Fruit fly (Drosophila melanogaster) whole organism, embryonic: Measurements from ENCODE around the gene Nepl21.

Source experiments
- Bdp1 ChIP-seq: fragments of 200-800 bp; sonication (Bioruptor generic); optimal IDR thresholded peaks from 3 replicates; lab custom pipeline; 2016; ENCODE audit warnings: missing biosample characterization, missing genetic modification characterization
- CG10959 ChIP-seq: fragments of 200-800 bp; sonication (Bioruptor generic); IDR thresholded peaks from 2 replicates; pipeline ENCODE4 v1.3.6; 2022; ENCODE audit warnings: missing biosample characterization, missing genetic modification characterization
- CG11560 ChIP-seq: fragments of 200-800 bp; sonication (Bioruptor generic); IDR thresholded peaks from 3 replicates; pipeline ENCODE4 v1.3.6; 2022; ENCODE audit warnings: missing biosample characterization, missing genetic modification characterization
- CG12769 ChIP-seq: fragments of 200-800 bp; sonication (Bioruptor generic); optimal IDR thresholded peaks from 2 replicates; lab custom pipeline; 2019; ENCODE audit warnings: missing biosample characterization, mild to moderate bottlenecking, missing genetic modification characterization, moderate library complexity
- CG13123 ChIP-seq: fragments of 200-800 bp; sonication (Bioruptor generic); optimal IDR thresholded peaks from 2 replicates; lab custom pipeline; 2016; ENCODE audit warnings: missing biosample characterization, missing genetic modification characterization
- CG14014 ChIP-seq: fragments of 200-800 bp; sonication (Bioruptor generic); IDR thresholded peaks from 2 replicates; pipeline ENCODE4 v1.3.6; 2022; ENCODE audit warnings: missing biosample characterization, missing genetic modification characterization
- CG17359 ChIP-seq: fragments of 200-800 bp; sonication (Bioruptor generic); optimal IDR thresholded peaks from 3 replicates; lab custom pipeline; 2018; ENCODE audit warnings: missing biosample characterization, mild to moderate bottlenecking, missing genetic modification characterization, moderate library complexity
- CG17802 ChIP-seq: fragments of 200-800 bp; sonication (Bioruptor generic); optimal IDR thresholded peaks from 2 replicates; lab custom pipeline; 2018; ENCODE audit warnings: missing biosample characterization, mild to moderate bottlenecking, missing genetic modification characterization, moderate library complexity
- CG17912 ChIP-seq: fragments of 200-800 bp; sonication (Bioruptor generic); optimal IDR thresholded peaks from 2 replicates; lab custom pipeline; 2018; ENCODE audit warnings: missing biosample characterization, mild to moderate bottlenecking, missing genetic modification characterization
- CG18599 ChIP-seq: fragments of 200-800 bp; sonication (Bioruptor generic); optimal IDR thresholded peaks from 3 replicates; lab custom pipeline; 2017; ENCODE audit warnings: missing biosample characterization, missing genetic modification characterization, mild to moderate bottlenecking, moderate library complexity, missing genetic modification reagents
- CG34224 ChIP-seq: fragments of 200-800 bp; sonication (Bioruptor generic); IDR thresholded peaks from 3 replicates; pipeline ENCODE4 v1.3.6; 2022; ENCODE audit warnings: missing biosample characterization, missing genetic modification characterization; ENCODE audit not compliant: partially characterized antibody
- CG34376 ChIP-seq: fragments of 200-800 bp; sonication (Bioruptor generic); optimal IDR thresholded peaks from 2 replicates; lab custom pipeline; 2018; ENCODE audit warnings: missing biosample characterization, mild to moderate bottlenecking, missing genetic modification characterization
- CG43689 ChIP-seq: fragments of 200-800 bp; sonication (Bioruptor generic); IDR thresholded peaks from 2 replicates; pipeline ENCODE4 v1.3.6; 2022; ENCODE audit warnings: missing biosample characterization, missing genetic modification characterization
- CG5180 ChIP-seq: fragments of 200-800 bp; sonication (Bioruptor generic); optimal IDR thresholded peaks from 3 replicates; lab custom pipeline; 2017; ENCODE audit warnings: missing biosample characterization, missing genetic modification characterization, mild to moderate bottlenecking, moderate library complexity, missing genetic modification reagents
- CG6689 ChIP-seq: fragments of 200-800 bp; sonication (Bioruptor generic); IDR thresholded peaks from 2 replicates; pipeline ENCODE4 v1.3.6; 2022; ENCODE audit warnings: missing biosample characterization, missing genetic modification characterization
- CG7556 ChIP-seq: fragments of 200-800 bp; sonication (Bioruptor generic); optimal IDR thresholded peaks from 2 replicates; lab custom pipeline; 2017; ENCODE audit warnings: missing biosample characterization, mild to moderate bottlenecking, missing genetic modification characterization
- CG7745 ChIP-seq: fragments of 200-800 bp; sonication (Bioruptor generic); optimal IDR thresholded peaks from 2 replicates; lab custom pipeline; 2018; ENCODE audit warnings: missing biosample characterization, mild to moderate bottlenecking, missing genetic modification characterization, moderate library complexity
- CG7963 ChIP-seq: fragments of 200-800 bp; sonication (Bioruptor generic); IDR thresholded peaks from 3 replicates; pipeline ENCODE4 v1.3.6; 2022; ENCODE audit warnings: missing biosample characterization, missing genetic modification characterization; ENCODE audit not compliant: partially characterized antibody
- Dbx ChIP-seq: fragments of 200-800 bp; sonication (Bioruptor generic); IDR thresholded peaks from 3 replicates; pipeline ENCODE4 v1.3.6; 2022; ENCODE audit warnings: missing biosample characterization, missing genetic modification characterization
- Dip3 ChIP-seq: fragments of 200-800 bp; sonication (Bioruptor generic); optimal IDR thresholded peaks from 3 replicates; lab custom pipeline; 2016; ENCODE audit warnings: missing biosample characterization, missing genetic modification characterization
- Doc2 ChIP-seq: fragments of 200-800 bp; sonication (Bioruptor generic); IDR thresholded peaks from 2 replicates; pipeline ENCODE4 v1.3.6; 2022; ENCODE audit warnings: missing biosample characterization, missing genetic modification characterization
- Fer3 ChIP-seq: fragments of 200-800 bp; sonication (Bioruptor generic); optimal IDR thresholded peaks from 2 replicates; lab custom pipeline; 2018; ENCODE audit warnings: missing biosample characterization, mild to moderate bottlenecking, missing genetic modification characterization, moderate library complexity
- HLH3B ChIP-seq: fragments of 200-800 bp; sonication (Bioruptor generic); IDR thresholded peaks from 2 replicates; pipeline ENCODE4 v1.3.6; 2022; ENCODE audit warnings: missing biosample characterization, missing genetic modification characterization
- Hsf ChIP-seq: fragments of 200-800 bp; sonication (Bioruptor generic); optimal IDR thresholded peaks from 3 replicates; lab custom pipeline; 2016; ENCODE audit warnings: missing biosample characterization, missing genetic modification characterization
- Poxn ChIP-seq: fragments of 200-800 bp; sonication (Bioruptor generic); IDR thresholded peaks from 2 replicates; pipeline ENCODE4 v1.3.6; 2022; ENCODE audit warnings: missing biosample characterization, missing genetic modification characterization
- Sox102F ChIP-seq: fragments of 200-800 bp; sonication (Bioruptor generic); optimal IDR thresholded peaks from 2 replicates; lab custom pipeline; 2018; ENCODE audit warnings: missing biosample characterization, mild to moderate bottlenecking, missing genetic modification characterization, moderate library complexity
- TFAM ChIP-seq: fragments of 200-800 bp; sonication (Bioruptor generic); optimal IDR thresholded peaks from 2 replicates; lab custom pipeline; 2017; ENCODE audit warnings: missing biosample characterization, missing genetic modification characterization, inconsistent platforms
- Trl ChIP-seq, 3 experiments: fragments of >200 bp in 2 of 3; fragments of 200-800 bp in 1 of 3; sonication (Bioruptor generic) in 1 of 3; optimal IDR thresholded peaks; 2 replicates in 1 of 3; 3 replicates in 2 of 3; lab custom pipeline; 2016 to 2017; ENCODE audit warnings: missing biosample characterization in 1 of 3, missing genetic modification characterization in 1 of 3
- Vsx1 ChIP-seq: fragments of 200-800 bp; sonication (Bioruptor generic); optimal IDR thresholded peaks from 2 replicates; lab custom pipeline; 2017; ENCODE audit warnings: missing biosample characterization, mild to moderate bottlenecking, missing genetic modification characterization, missing genetic modification reagents
- bcd ChIP-seq: fragments of 200-800 bp; sonication (Bioruptor generic); optimal IDR thresholded peaks from 2 replicates; lab custom pipeline; 2017; ENCODE audit warnings: missing biosample characterization, mild to moderate bottlenecking, missing genetic modification characterization
- crp ChIP-seq, 2 experiments: fragments of 200-800 bp; sonication (Bioruptor generic); optimal IDR thresholded peaks; 2 replicates in 1 of 2; 3 replicates in 1 of 2; lab custom pipeline; 2017; ENCODE audit warnings: missing biosample characterization in 2 of 2, missing genetic modification characterization in 2 of 2, mild to moderate bottlenecking in 1 of 2, moderate library complexity in 1 of 2
- dimm ChIP-seq: fragments of 200-800 bp; sonication (Bioruptor generic); IDR thresholded peaks from 2 replicates; pipeline ENCODE4 v1.3.6; 2022; ENCODE audit warnings: missing biosample characterization, missing genetic modification characterization
- dm ChIP-seq: fragments of 200-800 bp; sonication (Bioruptor generic); optimal IDR thresholded peaks from 3 replicates; lab custom pipeline; 2016; ENCODE audit warnings: missing biosample characterization, missing genetic modification characterization
- dysf ChIP-seq: fragments of 200-800 bp; sonication (Bioruptor generic); IDR thresholded peaks from 3 replicates; pipeline ENCODE4 v1.3.6; 2022; ENCODE audit warnings: missing biosample characterization, missing genetic modification characterization
- en ChIP-seq: fragments of 200-800 bp; sonication (Bioruptor generic); optimal IDR thresholded peaks from 2 replicates; lab custom pipeline; 2016; ENCODE audit warnings: missing biosample characterization, missing genetic modification characterization
- gfzf ChIP-seq: fragments of 200-800 bp; sonication (Bioruptor generic); optimal IDR thresholded peaks from 2 replicates; lab custom pipeline; 2016; ENCODE audit warnings: missing biosample characterization, mild to moderate bottlenecking, missing genetic modification characterization, moderate library complexity
- ind ChIP-seq: fragments of 200-800 bp; sonication (Bioruptor generic); optimal IDR thresholded peaks from 3 replicates; lab custom pipeline; 2016; ENCODE audit warnings: missing biosample characterization, missing genetic modification characterization
- jing ChIP-seq: fragments of 200-800 bp; sonication (Bioruptor generic); optimal IDR thresholded peaks from 2 replicates; lab custom pipeline; 2018; ENCODE audit warnings: missing biosample characterization, mild to moderate bottlenecking, missing genetic modification characterization
- jumu ChIP-seq: fragments of 200-800 bp; sonication (Bioruptor generic); optimal IDR thresholded peaks from 3 replicates; lab custom pipeline; 2016; ENCODE audit warnings: missing biosample characterization, missing genetic modification characterization
- nom ChIP-seq: fragments of 200-800 bp; sonication (Bioruptor generic); optimal IDR thresholded peaks from 2 replicates; lab custom pipeline; 2017; ENCODE audit warnings: missing biosample characterization, missing genetic modification characterization, mild to moderate bottlenecking, moderate library complexity, missing genetic modification reagents
- onecut ChIP-seq: fragments of 200-800 bp; sonication (Bioruptor generic); IDR thresholded peaks from 2 replicates; pipeline ENCODE4 v1.3.6; 2022; ENCODE audit warnings: missing biosample characterization, missing genetic modification characterization
- pita ChIP-seq: fragments of 200-800 bp; sonication (Bioruptor generic); optimal IDR thresholded peaks from 2 replicates; lab custom pipeline; 2017; ENCODE audit warnings: missing biosample characterization, mild to moderate bottlenecking, missing genetic modification characterization
- psq ChIP-seq: fragments of 200-800 bp; sonication (Bioruptor generic); optimal IDR thresholded peaks from 2 replicates; lab custom pipeline; 2017; ENCODE audit warnings: missing biosample characterization, missing genetic modification characterization
- sima ChIP-seq: fragments of 200-800 bp; sonication (Bioruptor generic); optimal IDR thresholded peaks from 2 replicates; lab custom pipeline; 2016; ENCODE audit warnings: missing biosample characterization, missing genetic modification characterization
- so ChIP-seq: fragments of 200-800 bp; sonication (Bioruptor generic); IDR thresholded peaks from 3 replicates; pipeline ENCODE4 v1.3.6; 2022; ENCODE audit warnings: missing biosample characterization, missing genetic modification characterization
- sug ChIP-seq: fragments of 200-800 bp; optimal IDR thresholded peaks from 2 replicates; lab custom pipeline; 2019; ENCODE audit warnings: missing biosample characterization, mild to moderate bottlenecking, missing genetic modification characterization, moderate library complexity
- vfl ChIP-seq: fragments of 200-800 bp; sonication (Bioruptor generic); optimal IDR thresholded peaks from 2 replicates; lab custom pipeline; 2016; ENCODE audit warnings: missing biosample characterization, missing genetic modification characterization
- yki ChIP-seq: fragments of >200 bp; optimal IDR thresholded peaks from 3 replicates; lab custom pipeline; 2018

The Nepl21 gene

DNA sequence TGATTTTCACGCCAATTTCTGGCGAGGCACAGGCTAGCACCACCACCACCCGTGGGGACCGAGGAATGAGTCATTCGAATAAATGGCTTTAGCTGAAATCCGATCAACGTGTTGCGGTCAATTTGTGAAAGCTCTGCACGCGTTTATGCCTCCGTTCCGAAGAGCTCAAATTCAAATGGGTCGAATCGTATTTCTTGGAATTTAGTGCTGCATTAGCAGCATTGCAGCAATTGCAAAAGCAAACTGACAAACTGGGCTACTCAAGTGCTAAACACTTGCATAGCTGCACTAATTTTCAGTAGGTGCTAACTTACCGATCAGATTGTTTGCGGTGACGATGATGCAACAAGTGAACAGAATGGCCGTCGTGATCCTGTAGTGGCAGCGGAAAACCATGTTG, 26.7 kb upstream of the Nepl21 start:
- TF ChIP-seq jing = no peak
- TF ChIP-seq Fer3 (tag; lab: Kevin White, UChicago) = no peak
- TF ChIP-seq CG17802 (tag; lab: Kevin White, UChicago) = no peak
- TF ChIP-seq onecut (GFP tag; lab: Robert Waterston, UW) = no peak
- TF ChIP-seq sima = no peak

DNA sequence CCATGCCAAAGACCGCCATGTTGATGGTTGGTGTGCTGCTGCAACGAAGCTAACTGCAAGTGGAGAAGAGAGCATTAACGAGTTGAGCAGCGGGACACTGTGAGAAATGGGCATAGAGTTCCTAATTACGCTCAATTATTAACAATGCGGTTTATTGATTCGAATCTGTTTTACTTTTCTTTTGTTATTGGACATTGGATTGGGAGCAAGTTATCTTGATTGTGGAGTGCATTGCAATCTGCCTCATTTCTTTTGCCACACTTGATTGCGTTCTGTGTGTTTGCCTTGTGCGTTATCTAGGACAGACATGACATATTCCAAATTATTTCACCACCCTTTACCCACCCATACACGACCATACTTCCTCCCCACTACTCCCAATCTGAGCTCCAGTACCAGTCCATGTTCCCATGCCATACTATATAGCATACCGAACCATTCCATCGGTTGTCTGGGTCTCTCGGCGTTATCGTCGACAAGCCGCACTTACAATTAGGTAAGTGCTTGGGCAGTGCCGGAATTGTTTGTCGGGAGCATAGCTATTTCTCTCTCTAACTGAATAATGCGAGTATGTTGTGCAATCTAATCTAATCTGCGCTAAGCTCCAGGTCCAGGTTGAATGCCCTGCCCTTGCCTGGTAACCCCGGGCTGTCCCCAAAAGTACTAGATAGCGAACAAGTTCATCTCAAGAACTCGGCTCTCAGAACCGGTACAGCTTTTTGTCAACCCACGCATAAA, 26.0 kb upstream of the Nepl21 start:
- TF ChIP-seq CG12769 (peak; percentile 56), CG6689 (GFP tag; lab: Robert Waterston, UW) (peak; percentile 52), psq (GFP tag; lab: Kevin White, UChicago) (no peak), CG10959 (GFP tag; lab: Robert Waterston, UW) (0 out of 2 replicates have a peak, but pooled peaks have one; percentile 27), CG7556 (GFP tag; lab: Kevin White, UChicago) (peak; percentile 1), CG34376 (GFP tag; lab: Kevin White, UChicago) (no peak), Hsf (GFP tag; lab: Kevin White, UChicago) (no peak), sima (no peak), vfl (GFP tag; lab: Kevin White, UChicago) (no peak), CG34224 (GFP tag; lab: Robert Waterston, UW) (no peak), Poxn (GFP tag; lab: Robert Waterston, UW) (no peak), CG17359 (tag; lab: Kevin White, UChicago) (peak; percentile 59), sug (tag; lab: Kevin White, UChicago) (no peak), jumu (GFP tag; lab: Kevin White, UChicago) (no peak), CG13123 (GFP tag; lab: Kevin White, UChicago) (no peak), CG43689 (GFP tag; lab: Robert Waterston, UW) (no peak), bcd (peak; percentile 6), so (GFP tag; lab: Robert Waterston, UW) (peak; percentile 46; the same call in 1 of the 3 replicates), CG14014 (GFP tag; lab: Robert Waterston, UW) (no peak; the same call in 1 of the 2 replicates), gfzf (GFP tag; lab: Kevin White, UChicago) (no peak), nom (GFP tag; lab: Kevin White, UChicago) (no peak), Doc2 (GFP tag; lab: Robert Waterston, UW) (no peak), CG18599 (GFP tag; lab: Kevin White, UChicago) (peak; percentile 18), CG7963 (GFP tag; lab: Robert Waterston, UW) (no peak), Vsx1 (GFP tag; lab: Kevin White, UChicago) (no peak), crp (GFP tag; optimal IDR thresholded peaks at IDR 0.05; lab: Kevin White, UChicago) (no peak), Dbx (no peak), CG11560 (peak; percentile 36; the same call in 1 of the 3 replicates), Dip3 (GFP tag; lab: Kevin White, UChicago) (no peak), dimm (GFP tag; lab: Robert Waterston, UW) (no peak), Bdp1 (no peak), dysf (GFP tag; lab: Robert Waterston, UW) (peak; percentile 64), CG17912 (GFP tag; lab: Kevin White, UChicago) (no peak), yki (lab: Kevin White, UChicago) (no peak), dm (GFP tag; lab: Kevin White, UChicago) (no peak), Trl (optimal IDR thresholded peaks at IDR 0.05; lab: Kevin White, UChicago) (no peak), Trl (GFP tag; optimal IDR thresholded peaks at IDR 0.05; lab: Kevin White, UChicago) (peak; percentile 35), en (GFP tag; lab: Kevin White, UChicago) (no peak), HLH3B (peak; percentile 56), CG7745 (tag; lab: Kevin White, UChicago) (no peak), CG5180 (GFP tag; lab: Kevin White, UChicago) (peak; percentile 19), pita (GFP tag; lab: Kevin White, UChicago) (no peak), Sox102F (GFP tag; lab: Kevin White, UChicago) (peak; percentile 65), TFAM (GFP tag; lab: Kevin White, UChicago) (no peak), ind (GFP tag; lab: Kevin White, UChicago) (peak; percentile 41)
